Worm (Caenorhabditis elegans): ENCODE data around the gene F56H11.2.

The F56H11.2 gene

DNA sequence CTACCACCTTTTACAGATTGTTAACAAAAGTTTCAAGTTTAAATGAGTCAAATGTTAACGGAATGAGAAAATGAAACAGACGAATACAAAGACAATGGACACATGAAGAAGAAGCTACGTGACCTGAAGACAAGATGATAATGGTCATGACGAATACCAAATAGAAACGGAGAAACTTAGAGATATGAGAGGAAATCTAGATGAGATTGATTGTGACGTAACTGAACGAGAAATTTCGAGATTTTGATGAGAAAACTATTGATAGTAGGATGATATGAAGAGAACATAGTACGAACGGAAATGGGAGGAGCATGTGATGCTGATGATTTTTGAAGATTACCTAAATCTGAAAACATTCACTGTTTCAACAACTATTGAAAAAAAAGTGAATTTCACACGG lies 2.1 kb upstream of the F56H11.2 start:
- TF ChIP-seq ztf-23 (GFP tag; IDR thresholded peaks at IDR 0.05) (no peak), flt-1 (GFP tag; IDR thresholded peaks at IDR 0.05) (no peak), ztf-29 (GFP tag; IDR thresholded peaks at IDR 0.05) (no peak), cog-1 (tag; optimal IDR thresholded peaks at IDR 0.05) (no peak), tab-1 (GFP tag; IDR thresholded peaks at IDR 0.05) (no peak), med-1 (GFP tag; optimal IDR thresholded peaks at IDR 0.05; ENCODE audit: insufficient read depth) (no peak), klf-2 (GFP tag; conservative IDR thresholded peaks at IDR 0.05) (no peak), T22C8.4 (GFP tag; IDR thresholded peaks at IDR 0.05) (no peak), ref-1 (GFP tag; conservative IDR thresholded peaks at IDR 0.05) (no peak)

DNA sequence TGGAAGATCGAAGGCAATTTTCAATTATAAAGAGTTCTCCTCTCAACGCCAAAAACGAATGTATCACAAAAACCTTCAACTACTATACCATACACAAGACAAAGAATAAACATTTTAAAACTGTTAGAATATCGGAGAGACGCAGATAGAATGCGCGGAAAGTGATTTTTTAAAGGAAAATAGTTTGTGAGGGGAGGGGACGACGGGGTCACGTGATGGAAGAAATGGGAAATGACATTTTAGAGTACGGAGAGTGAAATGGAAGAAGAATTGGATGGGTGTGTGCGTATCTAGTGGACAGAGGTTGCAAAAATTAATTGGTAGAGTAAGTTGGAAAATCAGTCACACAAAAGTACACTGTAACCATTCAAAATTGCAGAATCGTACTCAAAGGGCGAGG lies 1.4 kb upstream of the F56H11.2 start:
- no peak for TF ChIP-seq ztf-23 (GFP tag; IDR thresholded peaks at IDR 0.05)
- TF ChIP-seq med-1 (GFP tag; optimal IDR thresholded peaks at IDR 0.05; ENCODE audit: insufficient read depth): no peak
- no peak for TF ChIP-seq ref-1 (GFP tag; conservative IDR thresholded peaks at IDR 0.05)
- no peak for TF ChIP-seq ztf-29 (GFP tag; IDR thresholded peaks at IDR 0.05)
- TF ChIP-seq klf-2 (GFP tag; conservative IDR thresholded peaks at IDR 0.05): no peak
- TF ChIP-seq cog-1 (tag; optimal IDR thresholded peaks at IDR 0.05): no peak
- no peak for TF ChIP-seq T22C8.4 (GFP tag; IDR thresholded peaks at IDR 0.05)
- TF ChIP-seq flt-1 (GFP tag; IDR thresholded peaks at IDR 0.05): no peak
- no peak for TF ChIP-seq tab-1 (GFP tag; IDR thresholded peaks at IDR 0.05)

DNA sequence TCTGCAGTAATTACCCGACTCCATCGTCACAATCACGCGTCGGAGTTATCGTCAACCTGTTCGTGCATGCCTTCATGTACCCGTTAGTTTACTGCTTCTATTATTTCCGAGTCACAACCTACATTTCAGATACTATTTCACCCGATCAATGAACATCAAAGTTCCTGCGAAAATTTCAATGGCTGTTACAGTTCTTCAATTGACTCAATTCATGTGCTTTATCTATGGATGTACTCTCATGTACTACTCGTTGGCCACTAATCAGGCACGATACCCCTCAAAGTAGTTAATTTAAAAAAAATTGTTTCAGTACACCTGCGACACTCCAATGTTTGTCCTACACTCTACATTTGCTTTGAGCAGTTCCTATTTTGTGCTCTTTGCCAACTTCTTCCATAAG lies 2.2 kb downstream of the F56H11.2 start:
- TF ChIP-seq ref-1 (GFP tag; conservative IDR thresholded peaks at IDR 0.05): no peak
- no peak for TF ChIP-seq cog-1 (tag; optimal IDR thresholded peaks at IDR 0.05)
- no peak for TF ChIP-seq ztf-29 (GFP tag; IDR thresholded peaks at IDR 0.05)
- TF ChIP-seq med-1 (GFP tag; optimal IDR thresholded peaks at IDR 0.05; ENCODE audit: insufficient read depth): no peak
- no peak for TF ChIP-seq klf-2 (GFP tag; conservative IDR thresholded peaks at IDR 0.05)
- no peak for TF ChIP-seq T22C8.4 (GFP tag; IDR thresholded peaks at IDR 0.05)
- no peak for TF ChIP-seq ztf-23 (GFP tag; IDR thresholded peaks at IDR 0.05)
- no peak for TF ChIP-seq flt-1 (GFP tag; IDR thresholded peaks at IDR 0.05)
- no peak for TF ChIP-seq tab-1 (GFP tag; IDR thresholded peaks at IDR 0.05)

DNA sequence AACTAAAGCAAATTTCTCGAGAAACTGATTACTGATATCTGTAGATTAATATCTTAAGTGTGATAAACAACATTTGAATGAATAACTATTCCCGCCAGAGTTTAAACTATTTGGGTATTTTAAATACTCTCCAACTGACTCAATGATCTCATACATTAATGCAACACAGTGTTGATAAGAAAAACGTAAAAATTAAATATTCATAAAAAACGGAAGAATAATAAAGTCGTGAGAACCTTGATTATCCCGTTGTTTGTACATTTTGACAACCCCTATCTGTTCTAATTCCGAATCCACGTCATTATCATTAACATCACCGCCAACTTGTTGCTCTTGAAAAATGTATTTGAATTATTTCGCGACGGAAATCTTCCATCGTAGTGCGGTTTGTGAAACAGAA lies 3.3 kb downstream of the F56H11.2 start, which contains the start of gene elo-7:
TSS of gene elo-7 (plus strand) at position 301 of the 400 bp plus-strand sequence.
- TF ChIP-seq ztf-29 (GFP tag; IDR thresholded peaks at IDR 0.05) (no peak), ref-1 (GFP tag; conservative IDR thresholded peaks at IDR 0.05) (no peak), klf-2 (GFP tag; conservative IDR thresholded peaks at IDR 0.05) (no peak), ztf-23 (GFP tag; IDR thresholded peaks at IDR 0.05) (no peak), cog-1 (tag; optimal IDR thresholded peaks at IDR 0.05) (no peak), flt-1 (GFP tag; IDR thresholded peaks at IDR 0.05) (no peak), T22C8.4 (GFP tag; IDR thresholded peaks at IDR 0.05) (no peak), med-1 (GFP tag; optimal IDR thresholded peaks at IDR 0.05; ENCODE audit: insufficient read depth) (no peak), tab-1 (GFP tag; IDR thresholded peaks at IDR 0.05) (no peak)

DNA sequence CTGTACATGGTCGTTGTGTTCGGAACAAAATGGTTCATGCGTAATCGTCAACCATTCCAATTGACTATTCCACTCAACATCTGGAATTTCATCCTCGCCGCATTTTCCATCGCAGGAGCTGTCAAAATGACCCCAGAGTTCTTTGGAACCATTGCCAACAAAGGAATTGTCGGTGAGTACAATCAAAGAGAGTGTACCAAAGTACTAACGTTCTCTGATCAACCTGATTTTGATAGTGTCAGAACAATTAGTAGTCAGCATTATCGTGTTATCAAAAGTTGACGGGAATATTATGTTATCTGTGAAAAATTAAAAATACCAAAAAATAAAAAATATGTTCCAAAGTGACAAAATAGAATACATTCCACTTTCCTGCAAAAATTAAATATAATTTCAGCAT lies 6.0 kb downstream of the F56H11.2 start:
- no peak for TF ChIP-seq T22C8.4 (GFP tag; IDR thresholded peaks at IDR 0.05)
- TF ChIP-seq klf-2 (GFP tag; conservative IDR thresholded peaks at IDR 0.05): no peak
- TF ChIP-seq med-1 (GFP tag; optimal IDR thresholded peaks at IDR 0.05; ENCODE audit: insufficient read depth): no peak
- no peak for TF ChIP-seq ref-1 (GFP tag; conservative IDR thresholded peaks at IDR 0.05)

DNA sequence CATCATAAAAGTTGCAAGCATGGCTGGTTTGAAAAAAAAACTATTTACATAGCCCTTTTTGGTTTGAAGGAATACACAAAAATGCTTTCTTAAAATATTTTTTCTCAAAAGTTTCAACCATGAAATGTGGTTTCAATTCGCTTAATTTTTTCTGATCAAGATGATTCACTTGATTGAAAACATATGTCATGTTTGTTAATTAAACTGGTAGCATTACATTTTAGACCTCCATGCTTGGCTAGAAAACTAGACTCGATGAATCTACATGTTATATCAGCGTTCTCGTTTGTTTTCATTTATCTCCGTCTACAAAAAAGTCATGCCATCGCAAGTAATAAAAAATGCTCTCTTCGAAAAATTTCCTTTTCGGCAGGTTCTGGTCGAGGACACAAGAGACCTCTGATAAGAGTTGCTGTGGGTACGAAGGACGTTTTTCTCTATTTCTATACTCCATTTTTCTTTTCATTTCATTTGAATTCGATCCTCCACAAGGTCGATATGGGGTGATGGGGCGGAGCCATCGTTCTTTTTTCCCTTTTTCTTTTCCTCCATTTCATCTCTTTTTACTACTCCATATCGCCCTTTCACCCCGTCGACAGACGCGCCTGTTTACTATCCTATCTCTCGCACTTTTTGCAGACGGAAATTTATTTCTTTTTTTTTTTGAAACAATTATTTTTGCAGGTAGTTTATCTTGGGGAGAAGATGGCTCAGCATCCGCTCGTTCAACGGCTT lies 7.1 kb downstream of the F56H11.2 start, which contains the start of gene elo-1:
TSS of gene elo-1 (plus strand) at position 685 of the 735 bp plus-strand sequence.
- TF ChIP-seq ref-1 (GFP tag; conservative IDR thresholded peaks at IDR 0.05): no peak
- TF ChIP-seq med-1 (GFP tag; optimal IDR thresholded peaks at IDR 0.05; ENCODE audit: insufficient read depth): no peak
- no peak for TF ChIP-seq flt-1 (GFP tag; IDR thresholded peaks at IDR 0.05)
- no peak for TF ChIP-seq ztf-29 (GFP tag; IDR thresholded peaks at IDR 0.05)
- no peak for TF ChIP-seq cog-1 (tag; optimal IDR thresholded peaks at IDR 0.05)
- no peak for TF ChIP-seq ztf-23 (GFP tag; IDR thresholded peaks at IDR 0.05)
- TF ChIP-seq T22C8.4 (GFP tag; IDR thresholded peaks at IDR 0.05): no peak
- TF ChIP-seq klf-2 (GFP tag; conservative IDR thresholded peaks at IDR 0.05): no peak
- no peak for TF ChIP-seq tab-1 (GFP tag; IDR thresholded peaks at IDR 0.05)

DNA sequence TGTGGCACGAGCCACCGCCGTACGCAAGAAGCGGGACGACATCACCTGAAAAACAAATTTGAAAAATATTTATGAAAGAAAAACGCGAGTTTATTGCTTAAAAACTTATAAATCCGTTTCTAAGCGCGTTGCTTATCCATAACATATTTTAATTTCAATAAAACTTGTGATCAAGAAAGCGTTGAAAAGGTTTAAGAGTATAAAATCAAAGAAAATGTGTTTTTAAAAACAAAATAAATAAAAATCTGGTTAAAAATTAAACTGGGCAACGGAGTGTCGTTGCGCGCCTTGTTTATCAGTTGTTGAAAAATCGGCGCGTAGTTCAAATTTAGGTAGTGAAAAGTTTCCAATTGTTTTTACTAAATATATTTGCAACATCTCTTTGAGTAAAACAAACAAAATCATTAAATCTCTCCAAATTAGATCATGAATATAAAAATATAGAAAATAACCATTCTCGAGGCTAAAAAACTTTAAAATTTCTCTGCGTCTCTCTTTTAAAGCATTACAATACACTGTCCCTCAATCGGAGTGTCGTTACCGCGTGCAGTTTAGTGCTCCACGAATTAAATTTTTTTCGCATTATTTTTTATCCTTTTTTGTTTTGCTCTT lies 8.0 kb downstream of the F56H11.2 start, which contains the start of gene ndua-5:
TSS of gene ndua-5 (minus strand) at position 51 of the 612 bp plus-strand sequence.
- TF ChIP-seq tab-1 (GFP tag; IDR thresholded peaks at IDR 0.05) (no peak), T22C8.4 (GFP tag; IDR thresholded peaks at IDR 0.05) (no peak), ztf-29 (GFP tag; IDR thresholded peaks at IDR 0.05) (no peak), ref-1 (GFP tag; conservative IDR thresholded peaks at IDR 0.05) (no peak), klf-2 (GFP tag; conservative IDR thresholded peaks at IDR 0.05) (no peak), cog-1 (tag; optimal IDR thresholded peaks at IDR 0.05) (no peak), ztf-23 (GFP tag; IDR thresholded peaks at IDR 0.05) (no peak), med-1 (GFP tag; optimal IDR thresholded peaks at IDR 0.05; ENCODE audit: insufficient read depth) (no peak), flt-1 (GFP tag; IDR thresholded peaks at IDR 0.05) (no peak)

DNA sequence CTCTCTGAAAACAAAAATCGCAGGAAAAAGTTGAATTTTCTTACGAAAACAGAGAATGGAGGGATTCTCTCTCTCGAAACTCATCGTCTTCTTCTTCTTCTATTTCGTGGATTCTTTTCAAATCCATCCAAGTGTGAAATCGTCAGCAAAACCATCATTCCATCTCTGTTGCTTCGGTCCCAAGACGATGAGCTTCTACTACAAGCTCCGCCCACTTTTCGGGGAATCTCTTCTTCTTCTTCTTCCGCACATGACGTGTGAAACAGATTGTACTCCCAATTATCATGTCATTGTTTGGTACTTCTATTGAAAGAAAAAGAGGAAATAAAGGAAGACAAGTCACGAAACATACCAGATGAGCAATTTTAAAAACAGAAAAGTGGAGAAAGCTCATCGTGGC lies 9.8 kb downstream of the F56H11.2 start:
- TF ChIP-seq ztf-29 (GFP tag; IDR thresholded peaks at IDR 0.05): no peak
- no peak for TF ChIP-seq cog-1 (tag; optimal IDR thresholded peaks at IDR 0.05)
- no peak for TF ChIP-seq klf-2 (GFP tag; conservative IDR thresholded peaks at IDR 0.05)
- TF ChIP-seq tab-1 (GFP tag; IDR thresholded peaks at IDR 0.05): no peak
- TF ChIP-seq ref-1 (GFP tag; conservative IDR thresholded peaks at IDR 0.05): no peak

DNA sequence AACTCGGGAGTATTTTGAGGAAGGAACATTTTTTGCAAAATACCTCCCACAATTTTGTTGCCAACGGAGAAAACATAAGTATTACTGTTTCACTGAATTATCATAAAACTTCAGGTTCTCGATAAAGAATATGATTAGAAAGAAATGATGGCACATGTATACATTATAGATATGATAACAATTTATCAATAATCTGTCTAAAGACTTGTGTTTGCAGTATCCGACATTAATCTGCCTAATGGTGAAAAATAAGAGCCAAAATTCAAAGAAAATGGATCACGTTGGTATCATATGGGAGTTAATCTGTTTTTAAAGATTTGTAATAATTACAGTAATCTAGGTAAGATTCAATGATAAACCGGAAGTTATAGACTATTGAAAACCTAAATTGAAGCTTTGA lies 12.3 kb downstream of the F56H11.2 start:
- TF ChIP-seq ref-1 (GFP tag; conservative IDR thresholded peaks at IDR 0.05) (no peak), cog-1 (tag; optimal IDR thresholded peaks at IDR 0.05) (no peak), med-1 (GFP tag; optimal IDR thresholded peaks at IDR 0.05; ENCODE audit: insufficient read depth) (no peak), klf-2 (GFP tag; conservative IDR thresholded peaks at IDR 0.05) (no peak)

All from whole organism, midembryonic.